Worm (Caenorhabditis elegans): Measurements from ENCODE around the gene acl-1.

Gene acl-1

DNA sequence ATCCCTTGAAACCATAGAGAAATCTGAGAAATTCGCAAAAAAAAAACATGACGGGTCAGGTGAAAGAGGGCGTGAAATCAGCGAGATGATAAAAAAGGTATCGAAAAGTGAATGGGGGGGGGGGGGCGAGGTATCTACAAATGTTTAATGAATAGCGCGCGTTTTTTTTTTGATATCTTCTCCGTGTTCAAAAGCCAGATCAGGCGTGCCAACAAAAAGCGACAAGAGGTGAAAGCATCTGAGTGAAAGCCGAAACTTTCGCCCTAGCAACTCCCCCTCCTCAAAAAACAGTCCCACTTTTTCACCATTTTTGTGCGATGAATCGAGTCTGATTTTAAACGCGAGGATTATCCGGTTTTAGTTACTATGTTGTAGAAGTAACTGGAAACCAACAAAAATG is 38.3 kb downstream of the acl-1 start:
- TF ChIP-seq ceh-82 (tag; optimal IDR thresholded peaks at IDR 0.05), result no peak
- no peak for TF ChIP-seq daf-12 (tag; optimal IDR thresholded peaks at IDR 0.05)

DNA sequence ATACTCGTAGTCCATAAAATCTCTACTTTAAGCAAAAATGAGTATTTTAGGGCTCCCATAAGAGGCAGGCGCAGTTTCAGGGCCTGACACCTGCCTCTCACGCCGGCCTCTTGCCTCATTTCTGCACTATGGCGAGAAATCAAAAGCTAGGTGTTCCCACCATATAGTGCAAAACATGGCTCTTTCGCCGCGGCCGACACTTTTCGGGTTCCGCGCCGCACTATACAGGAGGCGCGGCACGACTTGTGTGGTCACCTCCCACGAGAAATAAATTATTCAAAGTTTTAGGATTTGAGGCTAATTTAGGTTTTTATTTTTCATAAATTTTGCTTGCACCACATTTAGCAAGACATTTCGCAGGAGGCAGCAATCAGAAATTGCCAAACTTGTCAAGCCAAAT is 42.8 kb downstream of the acl-1 start:
- TF ChIP-seq mml-1 (tag; optimal IDR thresholded peaks at IDR 0.05) (no peak), snpc-4 (tag; optimal IDR thresholded peaks at IDR 0.05) (peak; percentile 30), fkh-2 (tag; optimal IDR thresholded peaks at IDR 0.05) (no peak)

- no peak for TF ChIP-seq nhr-76 (tag; optimal IDR thresholded peaks at IDR 0.05)
- no peak for TF ChIP-seq fos-1 (tag; optimal IDR thresholded peaks at IDR 0.05)
- no peak for TF ChIP-seq mml-1 (tag; optimal IDR thresholded peaks at IDR 0.05)
- TF ChIP-seq pha-4 (tag; optimal IDR thresholded peaks at IDR 0.05), result no peak
- TF ChIP-seq elt-1 (tag; optimal IDR thresholded peaks at IDR 0.05), result no peak
- TF ChIP-seq ztf-11 (tag; optimal IDR thresholded peaks at IDR 0.05), result no peak
- TF ChIP-seq elt-3 (tag; optimal IDR thresholded peaks at IDR 0.05), result no peak
- no peak for TF ChIP-seq ama-1 (optimal IDR thresholded peaks at IDR 0.05)
Observed at ce11 chrX:15901214-15901613, 51.5 kb downstream of the acl-1 start.

All from whole organism, L3 larva.